Fruit fly (Drosophila melanogaster): ENCODE measurements around the gene CG17129.
A peak's percentile ranks its signal among the peaks of the same experiment; 100 is the strongest.

Gene CG17129

DNA sequence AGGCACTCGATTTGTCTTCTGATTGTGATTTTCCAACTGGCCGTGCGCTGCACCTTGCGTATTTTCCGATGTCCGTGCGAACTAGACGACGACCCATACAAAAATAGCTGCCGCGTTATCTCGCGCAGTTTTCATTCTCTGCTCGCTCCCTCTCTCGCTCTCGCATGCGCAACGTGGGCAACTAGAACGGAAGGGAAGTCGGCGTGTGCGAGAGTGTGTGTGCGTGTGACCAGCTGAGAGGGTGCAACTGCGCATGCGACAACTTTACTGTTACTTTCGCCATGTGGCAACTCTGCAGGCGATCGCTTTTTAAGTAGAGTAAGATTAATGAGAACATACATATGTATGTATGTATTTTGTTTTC is 5.3 kb upstream of the CG17129 start, which contains the start of gene ebd1 (continued):
- TF ChIP-seq CG31441 (GFP tag; IDR thresholded peaks at IDR 0.05) (no peak; the same call in 1 of the 2 replicates), gcm (GFP tag; optimal IDR thresholded peaks at IDR 0.05) (peak; percentile 6), yki (optimal IDR thresholded peaks at IDR 0.05) (peak; percentile 8), CG15073 (GFP tag; optimal IDR thresholded peaks at IDR 0.05) (no peak), CG2875 (GFP tag; optimal IDR thresholded peaks at IDR 0.05) (no peak), CG12104 (GFP tag; optimal IDR thresholded peaks at IDR 0.05) (no peak), rib (GFP tag; IDR thresholded peaks at IDR 0.05) (no peak), MBD-R2 (GFP tag; IDR thresholded peaks at IDR 0.05) (no peak), Scr (GFP tag; IDR thresholded peaks at IDR 0.05; ENCODE audit: partially characterized antibody) (no peak), CG7556 (GFP tag; optimal IDR thresholded peaks at IDR 0.05) (no peak), CG17802 (tag; optimal IDR thresholded peaks at IDR 0.05) (no peak), Mes4 (GFP tag; optimal IDR thresholded peaks at IDR 0.05) (no peak), twi (tag; optimal IDR thresholded peaks at IDR 0.05) (peak; percentile 56), CG34422 (GFP tag; IDR thresholded peaks at IDR 0.05) (no peak), fu2 (GFP tag; optimal IDR thresholded peaks at IDR 0.05) (no peak), CG6654 (GFP tag; optimal IDR thresholded peaks at IDR 0.05) (no peak), peb (GFP tag; IDR thresholded peaks at IDR 0.05) (no peak), NC2α (GFP tag; optimal IDR thresholded peaks at IDR 0.05) (no peak), CG3407 (GFP tag; optimal IDR thresholded peaks at IDR 0.05) (no peak), so (GFP tag; IDR thresholded peaks at IDR 0.05) (no peak; the same call in 2 of the 3 replicates), Chrac-16 (GFP tag; optimal IDR thresholded peaks at IDR 0.05) (no peak), CG12942 (GFP tag; optimal IDR thresholded peaks at IDR 0.05) (no peak), ind (GFP tag; optimal IDR thresholded peaks at IDR 0.05) (no peak), ham (GFP tag; IDR thresholded peaks at IDR 0.05) (no peak), wor (GFP tag; IDR thresholded peaks at IDR 0.05) (no peak), CG7928 (GFP tag; optimal IDR thresholded peaks at IDR 0.05) (no peak), CG1529 (GFP tag; optimal IDR thresholded peaks at IDR 0.05) (no peak), repo (GFP tag; optimal IDR thresholded peaks at IDR 0.05) (no peak), Sry-β (GFP tag; optimal IDR thresholded peaks at IDR 0.05) (no peak), grau (tag; optimal IDR thresholded peaks at IDR 0.05) (no peak), mirr (GFP tag; optimal IDR thresholded peaks at IDR 0.05) (peak; percentile 6), Vsx1 (GFP tag; optimal IDR thresholded peaks at IDR 0.05) (no peak), mld (GFP tag; IDR thresholded peaks at IDR 0.05; ENCODE audit: partially characterized antibody) (no peak), cg (GFP tag; optimal IDR thresholded peaks at IDR 0.05) (peak; percentile 94), Lpt (GFP tag; optimal IDR thresholded peaks at IDR 0.05) (no peak), Sox102F (GFP tag; optimal IDR thresholded peaks at IDR 0.05) (no peak), CG9797 (GFP tag; optimal IDR thresholded peaks at IDR 0.05) (no peak), CG8765 (GFP tag; IDR thresholded peaks at IDR 0.05) (no peak), Myb (GFP tag; optimal IDR thresholded peaks at IDR 0.05) (no peak), ATbp (GFP tag; optimal IDR thresholded peaks at IDR 0.05) (no peak), run (tag; optimal IDR thresholded peaks at IDR 0.05) (no peak), Ada2b (GFP tag; IDR thresholded peaks at IDR 0.05) (no peak), CG13424 (tag; optimal IDR thresholded peaks at IDR 0.05) (no peak), CG13624 (GFP tag; optimal IDR thresholded peaks at IDR 0.05) (no peak), zfh1 (GFP tag; IDR thresholded peaks at IDR 0.05) (no peak), sr (GFP tag; IDR thresholded peaks at IDR 0.05) (0 out of 3 replicates have a peak, but pooled peaks have one; percentile 3), CG4730 (GFP tag; IDR thresholded peaks at IDR 0.05) (no peak), ranshi (GFP tag; IDR thresholded peaks at IDR 0.05) (no peak), CG17186 (GFP tag; optimal IDR thresholded peaks at IDR 0.05) (peak; percentile 37), CG3163 (GFP tag; optimal IDR thresholded peaks at IDR 0.05) (peak; percentile 45), oc (tag; optimal IDR thresholded peaks at IDR 0.05) (no peak), trh (GFP tag; optimal IDR thresholded peaks at IDR 0.05) (no peak), Eip74EF (GFP tag; optimal IDR thresholded peaks at IDR 0.05) (no peak)
